ENCODE assay signal across 1 fruit fly cellular context in genomic region chr3L:9508653-9509036, dm6.
A peak's percentile ranks its signal among the peaks of the same experiment; 100 is the strongest.
TF ChIP-seq lines count a peak whose summit lies in the region.

No protein-coding gene starts in this region.

TF ChIP-seq in whole organism, embryonic, 481 proteins besides CTCF, POLR2A, EP300 and RAD21 (continued from another document):
- TF ChIP-seq Dll (GFP tag; IDR thresholded peaks at IDR 0.05; lab: Robert Waterston, UW; ENCODE audit: partially characterized antibody) (no peak), CG4328 (GFP tag; optimal IDR thresholded peaks at IDR 0.05; lab: Kevin White, UChicago) (no peak), HLH4C (GFP tag; IDR thresholded peaks at IDR 0.05; lab: Robert Waterston, UW; ENCODE audit: partially characterized antibody) (no peak), CG18764 (GFP tag; optimal IDR thresholded peaks at IDR 0.05; lab: Kevin White, UChicago) (no peak), CG6683 (GFP tag; optimal IDR thresholded peaks at IDR 0.05; lab: Kevin White, UChicago) (peak; percentile 1), Hr3 (GFP tag; optimal IDR thresholded peaks at IDR 0.05; lab: Kevin White, UChicago) (peak; percentile 53), CG3281 (GFP tag; optimal IDR thresholded peaks at IDR 0.05; lab: Kevin White, UChicago) (no peak), CG9797 (GFP tag; optimal IDR thresholded peaks at IDR 0.05; lab: Kevin White, UChicago) (no peak), CG6272 (GFP tag; IDR thresholded peaks at IDR 0.05; lab: Robert Waterston, UW) (no peak), HLH3B (GFP tag; IDR thresholded peaks at IDR 0.05; lab: Robert Waterston, UW) (peak; percentile 65), scrt (GFP tag; optimal IDR thresholded peaks at IDR 0.05; lab: Kevin White, UChicago) (peak; percentile 31), CG17361 (GFP tag; IDR thresholded peaks at IDR 0.05; lab: Robert Waterston, UW) (peak; percentile 74), CG15514 (GFP tag; optimal IDR thresholded peaks at IDR 0.05; lab: Kevin White, UChicago) (no peak), CG10565 (GFP tag; optimal IDR thresholded peaks at IDR 0.05; lab: Kevin White, UChicago) (no peak), croc (GFP tag; conservative IDR thresholded peaks at IDR 0.05; lab: Robert Waterston, UW) (peak; percentile 32; the same call in 1 of the 3 replicates), Oli (tag; optimal IDR thresholded peaks at IDR 0.05; lab: Kevin White, UChicago) (peak; percentile 60), fd102C (GFP tag; optimal IDR thresholded peaks at IDR 0.05; lab: Kevin White, UChicago) (no peak), lbe (GFP tag; optimal IDR thresholded peaks at IDR 0.05; lab: Kevin White, UChicago) (no peak), pho (GFP tag; optimal IDR thresholded peaks at IDR 0.05; lab: Kevin White, UChicago) (no peak), Pdp1 (GFP tag; optimal IDR thresholded peaks at IDR 0.05; lab: Kevin White, UChicago) (no peak), CG2678 (tag; optimal IDR thresholded peaks at IDR 0.05; lab: Kevin White, UChicago) (peak; percentile 75), dati (GFP tag; IDR thresholded peaks at IDR 0.05; lab: Robert Waterston, UW) (no peak), CG8388 (GFP tag; optimal IDR thresholded peaks at IDR 0.05; lab: Kevin White, UChicago) (peak; percentile 72), bowl (GFP tag; IDR thresholded peaks at IDR 0.05; lab: Robert Waterston, UW) (no peak), Nf-YB (GFP tag; optimal IDR thresholded peaks at IDR 0.05; lab: Kevin White, UChicago) (peak; percentile 37), E2f1 (GFP tag; IDR thresholded peaks at IDR 0.05; lab: Robert Waterston, UW) (0 out of 2 replicates have a peak, but pooled peaks have one; percentile 22), trh (GFP tag; optimal IDR thresholded peaks at IDR 0.05; lab: Kevin White, UChicago) (peak; percentile 0), CG3163 (GFP tag; optimal IDR thresholded peaks at IDR 0.05; lab: Kevin White, UChicago) (no peak), CG4424 (GFP tag; optimal IDR thresholded peaks at IDR 0.05; lab: Kevin White, UChicago) (peak; percentile 29), CG2875 (GFP tag; optimal IDR thresholded peaks at IDR 0.05; lab: Kevin White, UChicago) (peak; percentile 68), Dad (GFP tag; optimal IDR thresholded peaks at IDR 0.05; lab: Kevin White, UChicago) (no peak), CG10462 (GFP tag; optimal IDR thresholded peaks at IDR 0.05; lab: Kevin White, UChicago) (no peak), CG13424 (tag; optimal IDR thresholded peaks at IDR 0.05; lab: Kevin White, UChicago) (peak; percentile 52), lmd (GFP tag; IDR thresholded peaks at IDR 0.05; lab: Robert Waterston, UW) (peak; percentile 44), schlank (tag; optimal IDR thresholded peaks at IDR 0.05; lab: Kevin White, UChicago) (no peak), CG12391 (tag; optimal IDR thresholded peaks at IDR 0.05; lab: Kevin White, UChicago) (peak; percentile 77), Dp (GFP tag; optimal IDR thresholded peaks at IDR 0.05; lab: Kevin White, UChicago) (no peak), fru (optimal IDR thresholded peaks at IDR 0.05; lab: Kevin White, UChicago) (no peak), CG10267 (tag; optimal IDR thresholded peaks at IDR 0.05; lab: Kevin White, UChicago) (peak; percentile 72), CG2116 (GFP tag; optimal IDR thresholded peaks at IDR 0.05; lab: Kevin White, UChicago) (no peak), run (tag; optimal IDR thresholded peaks at IDR 0.05; lab: Kevin White, UChicago) (peak; percentile 35), CG31441 (GFP tag; IDR thresholded peaks at IDR 0.05; lab: Robert Waterston, UW) (peak; percentile 74), gsb-n (tag; optimal IDR thresholded peaks at IDR 0.05; lab: Kevin White, UChicago) (peak; percentile 79), bcd (GFP tag; optimal IDR thresholded peaks at IDR 0.05; lab: Kevin White, UChicago) (peak; percentile 44), ranshi (GFP tag; IDR thresholded peaks at IDR 0.05; lab: Robert Waterston, UW) (peak; percentile 7; the same call in 1 of the 2 replicates), CG7357 (GFP tag; IDR thresholded peaks at IDR 0.05; lab: Robert Waterston, UW) (no peak; the same call in 2 of the 3 replicates), gt (GFP tag; IDR thresholded peaks at IDR 0.05; lab: Robert Waterston, UW) (no peak), CG18619 (GFP tag; optimal IDR thresholded peaks at IDR 0.05; lab: Kevin White, UChicago) (peak; percentile 30), ems (GFP tag; optimal IDR thresholded peaks at IDR 0.05; lab: Kevin White, UChicago) (no peak), ab (GFP tag; optimal IDR thresholded peaks at IDR 0.05; lab: Kevin White, UChicago) (no peak), CoRest (tag; optimal IDR thresholded peaks at IDR 0.05; lab: Kevin White, UChicago) (peak; percentile 61), crp (GFP tag; optimal IDR thresholded peaks at IDR 0.05; lab: Kevin White, UChicago) (peak in 1 of 2 experiments; percentile 6), HLH54F (GFP tag; optimal IDR thresholded peaks at IDR 0.05; lab: Kevin White, UChicago) (no peak), NC2β (GFP tag; optimal IDR thresholded peaks at IDR 0.05; lab: Kevin White, UChicago) (no peak), psq (GFP tag; optimal IDR thresholded peaks at IDR 0.05; lab: Kevin White, UChicago) (no peak), trem (tag; optimal IDR thresholded peaks at IDR 0.05; lab: Kevin White, UChicago) (peak; percentile 59), Dfd (GFP tag; optimal IDR thresholded peaks at IDR 0.05; lab: Kevin White, UChicago) (no peak), dmrt99B (tag; optimal IDR thresholded peaks at IDR 0.05; lab: Kevin White, UChicago) (peak; percentile 80), sug (tag; optimal IDR thresholded peaks at IDR 0.05; lab: Kevin White, UChicago) (no peak), Nf-YC (tag; optimal IDR thresholded peaks at IDR 0.05; lab: Kevin White, UChicago) (peak; percentile 34), ase (GFP tag; IDR thresholded peaks at IDR 0.05; lab: Robert Waterston, UW) (no peak), CG15601 (tag; optimal IDR thresholded peaks at IDR 0.05; lab: Kevin White, UChicago) (peak; percentile 73), knrl (GFP tag; IDR thresholded peaks at IDR 0.05; lab: Robert Waterston, UW; ENCODE audit: partially characterized antibody) (no peak), Jarid2 (GFP tag; optimal IDR thresholded peaks at IDR 0.05; lab: Kevin White, UChicago) (peak; percentile 0), CG15696 (tag; optimal IDR thresholded peaks at IDR 0.05; lab: Kevin White, UChicago) (peak; percentile 15), CG9727 (GFP tag; optimal IDR thresholded peaks at IDR 0.05; lab: Kevin White, UChicago) (peak; percentile 63), D19B (GFP tag; optimal IDR thresholded peaks at IDR 0.05; lab: Kevin White, UChicago) (peak; percentile 97), CG12744 (GFP tag; optimal IDR thresholded peaks at IDR 0.05; lab: Kevin White, UChicago) (no peak), fd64A (GFP tag; optimal IDR thresholded peaks at IDR 0.05; lab: Kevin White, UChicago) (no peak), CG6813 (GFP tag; optimal IDR thresholded peaks at IDR 0.05; lab: Kevin White, UChicago) (peak; percentile 30)
